Worm (Caenorhabditis elegans): ENCODE data around the gene rnr-2.

Gene rnr-2

ce11 chrIII:4049150-4049549, 45.6 kb downstream of the rnr-2 start:
- no peak for TF ChIP-seq lir-1 (GFP tag; conservative IDR thresholded peaks at IDR 0.05)
- TF ChIP-seq lsl-1 (GFP tag; optimal IDR thresholded peaks at IDR 0.05), result no peak
- TF ChIP-seq let-607 (tag; optimal IDR thresholded peaks at IDR 0.05), result no peak
- no peak for TF ChIP-seq F33H1.4 (GFP tag; IDR thresholded peaks at IDR 0.05)
- no peak for TF ChIP-seq F55B11.4 (tag; optimal IDR thresholded peaks at IDR 0.05; ENCODE audit: borderline replicate concordance, insufficient read depth)
- no peak for TF ChIP-seq B0019.2 (GFP tag; conservative IDR thresholded peaks at IDR 0.05)
- TF ChIP-seq Y53G8AR.9 (GFP tag; conservative IDR thresholded peaks at IDR 0.05), result no peak
- no peak for TF ChIP-seq sptf-2 (GFP tag; optimal IDR thresholded peaks at IDR 0.05)
- TF ChIP-seq hmg-20 (GFP tag; IDR thresholded peaks at IDR 0.05), result no peak
- TF ChIP-seq madf-6 (GFP tag; IDR thresholded peaks at IDR 0.05), result no peak
- TF ChIP-seq snpc-1.1 (tag; optimal IDR thresholded peaks at IDR 0.05; ENCODE audit: insufficient read depth), result no peak
